Worm (Caenorhabditis elegans) whole organism, L1 larva: ENCODE results near the gene mlc-5.

ENCODE experiments used
- aha-1 ChIP-seq: fragments of 150-350 bp; optimal IDR thresholded peaks from 2 replicates; lab custom pipeline; 2014; ENCODE audit warnings: missing biosample characterization, missing genetic modification characterization
- ama-1 ChIP-seq: fragments of 150-350 bp; optimal IDR thresholded peaks from 2 replicates; lab custom pipeline; 2014
- blmp-1 ChIP-seq: fragments of 150-350 bp; optimal IDR thresholded peaks from 2 replicates; lab custom pipeline; 2014; ENCODE audit warnings: missing biosample characterization, missing genetic modification characterization
- elt-3 ChIP-seq, 6 experiments: fragments of 150-350 bp in 1 of 6; sonication (generic microtip); optimal IDR thresholded peaks; 2 replicates each; lab custom pipeline; 2017 to 2018; ENCODE audit warnings: missing biosample characterization in 6 of 6, missing genetic modification characterization in 6 of 6, inconsistent platforms in 1 of 6
- fkh-10 ChIP-seq: sonication (generic microtip); optimal IDR thresholded peaks from 2 replicates; lab custom pipeline; 2017; ENCODE audit warnings: missing biosample characterization, missing genetic modification reagents, missing genetic modification characterization
- fos-1 ChIP-seq: fragments of 150-350 bp; optimal IDR thresholded peaks from 2 replicates; lab custom pipeline; 2014; ENCODE audit warnings: missing biosample characterization, missing genetic modification characterization
- jun-1 ChIP-seq: fragments of 150-350 bp; optimal IDR thresholded peaks from 2 replicates; lab custom pipeline; 2014; ENCODE audit warnings: missing biosample characterization, missing genetic modification reagents, missing genetic modification characterization
- nhr-237 ChIP-seq: fragments of 150-350 bp; optimal IDR thresholded peaks from 2 replicates; lab custom pipeline; 2014; ENCODE audit warnings: missing biosample characterization, missing genetic modification characterization
- nhr-76 ChIP-seq: sonication (generic microtip); optimal IDR thresholded peaks from 2 replicates; lab custom pipeline; 2017; ENCODE audit warnings: missing biosample characterization, missing genetic modification characterization
- pqm-1 ChIP-seq: sonication (generic microtip); optimal IDR thresholded peaks from 3 replicates; lab custom pipeline; 2017; ENCODE audit warnings: missing biosample characterization, missing genetic modification characterization
- snpc-4 ChIP-seq: fragments of 150-350 bp; optimal IDR thresholded peaks from 2 replicates; lab custom pipeline; 2014; ENCODE audit warnings: missing biosample characterization, missing genetic modification characterization
- swsn-7 ChIP-seq: sonication (generic microtip); optimal IDR thresholded peaks from 2 replicates; lab custom pipeline; 2016; ENCODE audit warnings: missing genetic modification characterization, missing compliant biosample characterization
- unc-62 ChIP-seq: fragments of 150-350 bp; optimal IDR thresholded peaks from 2 replicates; lab custom pipeline; 2014; ENCODE audit warnings: missing biosample characterization, missing genetic modification reagents, missing genetic modification characterization

DNA sequence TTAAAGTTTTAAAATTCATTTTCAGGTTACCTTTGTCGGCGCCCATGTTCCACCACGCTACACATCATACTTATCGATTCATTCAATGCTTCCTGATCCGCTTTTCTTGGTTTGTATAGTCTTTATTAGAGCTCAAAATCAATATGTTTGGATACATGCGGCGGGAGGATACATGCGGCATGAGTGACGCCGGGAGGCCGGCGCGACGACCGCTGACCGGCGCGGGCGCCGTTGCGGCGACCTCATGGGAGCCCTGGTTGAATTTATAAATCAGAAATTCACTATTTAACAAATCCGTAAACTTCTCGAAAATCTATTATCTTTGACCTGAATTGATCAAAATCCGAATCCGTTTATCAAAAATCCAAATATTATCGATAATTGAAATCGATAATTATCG, 41.4 kb upstream of the mlc-5 start:
- TF ChIP-seq elt-3 (tag; optimal IDR thresholded peaks at IDR 0.05; lab: Kevin White, UChicago) (no peak), ama-1 (lab: Kevin White, UChicago) (no peak), snpc-4 (tag; lab: Kevin White, UChicago) (no peak), jun-1 (no peak), pqm-1 (tag; lab: Kevin White, UChicago) (no peak), fkh-10 (GFP tag; lab: Kevin White, UChicago) (no peak), nhr-237 (tag; lab: Kevin White, UChicago) (no peak), nhr-76 (tag; lab: Kevin White, UChicago) (no peak), unc-62 (GFP tag; lab: Kevin White, UChicago) (no peak), aha-1 (tag; lab: Kevin White, UChicago) (no peak), fos-1 (tag; lab: Kevin White, UChicago) (no peak), swsn-7 (no peak), blmp-1 (tag; lab: Kevin White, UChicago) (no peak)
